Fruit fly (Drosophila melanogaster): ENCODE measurements around the gene CG32641.

The CG32641 gene

dm6 chrX:13228208-13228606 lies 43.9 kb downstream of the CG32641 start (continued):
- peak; percentile 58; the same call in 1 of the 2 replicates for TF ChIP-seq CG31441 (GFP tag; IDR thresholded peaks at IDR 0.05)
- TF ChIP-seq fd64A (GFP tag; optimal IDR thresholded peaks at IDR 0.05): no peak
- TF ChIP-seq jigr1 (GFP tag; IDR thresholded peaks at IDR 0.05): no peak
- peak; percentile 25; the same call in 1 of the 2 replicates for TF ChIP-seq Xrp1 (GFP tag; IDR thresholded peaks at IDR 0.05)
- peak; percentile 3 for TF ChIP-seq CG12155 (GFP tag; optimal IDR thresholded peaks at IDR 0.05)
- peak; percentile 22 for TF ChIP-seq nmo (GFP tag; optimal IDR thresholded peaks at IDR 0.05)
- no peak for TF ChIP-seq sob (GFP tag; IDR thresholded peaks at IDR 0.05)
- no peak for TF ChIP-seq D (optimal IDR thresholded peaks at IDR 0.05)
- peak; percentile 10 for TF ChIP-seq D (GFP tag; optimal IDR thresholded peaks at IDR 0.05)
- TF ChIP-seq CG4328 (GFP tag; optimal IDR thresholded peaks at IDR 0.05): no peak
- no peak for TF ChIP-seq gce (GFP tag; IDR thresholded peaks at IDR 0.05)
- TF ChIP-seq ind (GFP tag; optimal IDR thresholded peaks at IDR 0.05): no peak
- TF ChIP-seq CoRest (tag; optimal IDR thresholded peaks at IDR 0.05): peak; percentile 16
- no peak for TF ChIP-seq CG13775 (GFP tag; optimal IDR thresholded peaks at IDR 0.05)
- peak; percentile 28 for TF ChIP-seq CG18262 (tag; optimal IDR thresholded peaks at IDR 0.05)
- TF ChIP-seq CG17359 (tag; optimal IDR thresholded peaks at IDR 0.05): peak; percentile 12
- peak; percentile 4 for TF ChIP-seq zf30C (GFP tag; optimal IDR thresholded peaks at IDR 0.05)
- peak; percentile 7 for TF ChIP-seq D19A (tag; optimal IDR thresholded peaks at IDR 0.05)
- no peak for TF ChIP-seq CG32532 (GFP tag; IDR thresholded peaks at IDR 0.05)
- TF ChIP-seq slp2 (GFP tag; optimal IDR thresholded peaks at IDR 0.05): no peak
- no peak for TF ChIP-seq ttk (GFP tag; IDR thresholded peaks at IDR 0.05)
- no peak for TF ChIP-seq Lhr (GFP tag; optimal IDR thresholded peaks at IDR 0.05)
- TF ChIP-seq zfh2 (GFP tag; optimal IDR thresholded peaks at IDR 0.05): no peak
- peak; percentile 12 for TF ChIP-seq CG7839 (tag; optimal IDR thresholded peaks at IDR 0.05)
- TF ChIP-seq CG11504 (tag; optimal IDR thresholded peaks at IDR 0.05): peak; percentile 14
- TF ChIP-seq BtbVII (GFP tag; optimal IDR thresholded peaks at IDR 0.05): no peak
- no peak for TF ChIP-seq dati (GFP tag; IDR thresholded peaks at IDR 0.05)
- no peak for TF ChIP-seq CG31388 (GFP tag; optimal IDR thresholded peaks at IDR 0.05)
- TF ChIP-seq Usf (GFP tag; optimal IDR thresholded peaks at IDR 0.05): no peak
- TF ChIP-seq Camta (GFP tag; optimal IDR thresholded peaks at IDR 0.05): no peak
- TF ChIP-seq CG10979 (tag; optimal IDR thresholded peaks at IDR 0.05): peak; percentile 51
- peak; percentile 29 for TF ChIP-seq CG2678 (tag; optimal IDR thresholded peaks at IDR 0.05)
- TF ChIP-seq Sox102F (GFP tag; optimal IDR thresholded peaks at IDR 0.05): peak; percentile 12
- TF ChIP-seq ham (GFP tag; IDR thresholded peaks at IDR 0.05): no peak
- peak; percentile 24 for TF ChIP-seq CG8388 (GFP tag; optimal IDR thresholded peaks at IDR 0.05)
- TF ChIP-seq Ssrp (tag; optimal IDR thresholded peaks at IDR 0.05): peak; percentile 15
- TF ChIP-seq NfI (GFP tag; optimal IDR thresholded peaks at IDR 0.05): no peak
- peak; percentile 22 for TF ChIP-seq gsb-n (tag; optimal IDR thresholded peaks at IDR 0.05)
- TF ChIP-seq phol (tag; optimal IDR thresholded peaks at IDR 0.05): peak; percentile 33
- TF ChIP-seq CG10543 (GFP tag; optimal IDR thresholded peaks at IDR 0.05): no peak
- no peak for TF ChIP-seq CG17385 (GFP tag; optimal IDR thresholded peaks at IDR 0.05)
- peak; percentile 39 for TF ChIP-seq Blimp-1 (GFP tag; optimal IDR thresholded peaks at IDR 0.05)
- peak; percentile 56 for TF ChIP-seq dmrt11E (tag; optimal IDR thresholded peaks at IDR 0.05)
- TF ChIP-seq GATAe (GFP tag; conservative IDR thresholded peaks at IDR 0.05): no peak
- TF ChIP-seq az2 (GFP tag; optimal IDR thresholded peaks at IDR 0.05): no peak
- TF ChIP-seq CG10267 (tag; optimal IDR thresholded peaks at IDR 0.05): peak; percentile 19
- TF ChIP-seq CG7745 (tag; optimal IDR thresholded peaks at IDR 0.05): no peak
- no peak for TF ChIP-seq CG1602 (GFP tag; optimal IDR thresholded peaks at IDR 0.05)
- peak in 1 of 3 experiments; percentile 38 for TF ChIP-seq lola (GFP tag; optimal IDR thresholded peaks at IDR 0.05)

All from whole organism, embryonic.